Fruit fly (Drosophila melanogaster) whole organism, embryonic: Measurements from ENCODE around the gene CG18265.

Source experiments
- CG10209 ChIP-seq: fragments of 200-800 bp; sonication (Bioruptor generic); optimal IDR thresholded peaks from 3 replicates; lab custom pipeline; 2017; ENCODE audit warnings: missing biosample characterization, mild to moderate bottlenecking, missing genetic modification characterization, missing genetic modification reagents
- CG12219 ChIP-seq: fragments of 200-800 bp; sonication (Bioruptor generic); optimal IDR thresholded peaks from 3 replicates; lab custom pipeline; 2018; ENCODE audit warnings: missing biosample characterization, mild to moderate bottlenecking, missing genetic modification characterization
- CG15601 ChIP-seq: fragments of 200-800 bp; sonication (Bioruptor generic); optimal IDR thresholded peaks from 3 replicates; lab custom pipeline; 2019; ENCODE audit warnings: missing biosample characterization, mild to moderate bottlenecking, missing genetic modification characterization, moderate library complexity
- CG1602 ChIP-seq: fragments of 200-800 bp; sonication (Bioruptor generic); optimal IDR thresholded peaks from 3 replicates; lab custom pipeline; 2016; ENCODE audit warnings: missing biosample characterization, missing genetic modification characterization
- CG1647 ChIP-seq: fragments of 200-800 bp; sonication (Bioruptor generic); optimal IDR thresholded peaks from 3 replicates; lab custom pipeline; 2016; ENCODE audit warnings: missing biosample characterization, missing genetic modification characterization
- CG18476 ChIP-seq: fragments of 200-800 bp; sonication (Bioruptor generic); optimal IDR thresholded peaks from 2 replicates; lab custom pipeline; 2016; ENCODE audit warnings: missing biosample characterization, mild to moderate bottlenecking, missing genetic modification characterization
- CG2889 ChIP-seq: fragments of 200-800 bp; sonication (Bioruptor generic); IDR thresholded peaks from 3 replicates; pipeline ENCODE4 v1.3.6; 2022; ENCODE audit warnings: missing biosample characterization, missing genetic modification characterization
- CG32772 ChIP-seq: fragments of 200-800 bp; sonication (Bioruptor generic); IDR thresholded peaks from 2 replicates; pipeline ENCODE4 v1.3.6; 2022; ENCODE audit warnings: missing biosample characterization, missing genetic modification characterization
- CG3995 ChIP-seq: fragments of 200-800 bp; sonication (Bioruptor generic); optimal IDR thresholded peaks from 3 replicates; lab custom pipeline; 2016; ENCODE audit warnings: missing biosample characterization, missing genetic modification characterization
- CG4328 ChIP-seq: fragments of 200-800 bp; sonication (Bioruptor generic); optimal IDR thresholded peaks from 3 replicates; lab custom pipeline; 2017; ENCODE audit warnings: missing biosample characterization, missing genetic modification reagents, missing genetic modification characterization
- CG4617 ChIP-seq: fragments of 200-800 bp; sonication (Bioruptor generic); optimal IDR thresholded peaks from 3 replicates; lab custom pipeline; 2016; ENCODE audit warnings: missing biosample characterization, missing genetic modification characterization, borderline replicate concordance
- CG4707 ChIP-seq: fragments of 200-800 bp; sonication (Bioruptor generic); optimal IDR thresholded peaks from 2 replicates; lab custom pipeline; 2018; ENCODE audit warnings: missing biosample characterization, mild to moderate bottlenecking, missing genetic modification characterization, moderate library complexity
- CG5180 ChIP-seq: fragments of 200-800 bp; sonication (Bioruptor generic); optimal IDR thresholded peaks from 3 replicates; lab custom pipeline; 2017; ENCODE audit warnings: missing biosample characterization, missing genetic modification characterization, mild to moderate bottlenecking, moderate library complexity, missing genetic modification reagents
- CG6254 ChIP-seq: fragments of 200-800 bp; sonication (Bioruptor generic); optimal IDR thresholded peaks from 3 replicates; lab custom pipeline; 2017; ENCODE audit warnings: mild to moderate bottlenecking, missing biosample characterization, missing genetic modification reagents, missing genetic modification characterization
- CG6765 ChIP-seq: fragments of 200-800 bp; sonication (Bioruptor generic); optimal IDR thresholded peaks from 3 replicates; lab custom pipeline; 2017; ENCODE audit warnings: missing biosample characterization, mild to moderate bottlenecking, missing genetic modification characterization
- CG7745 ChIP-seq: fragments of 200-800 bp; sonication (Bioruptor generic); optimal IDR thresholded peaks from 2 replicates; lab custom pipeline; 2018; ENCODE audit warnings: missing biosample characterization, mild to moderate bottlenecking, missing genetic modification characterization, moderate library complexity
- CrebB ChIP-seq: fragments of 200-800 bp; sonication (Bioruptor generic); optimal IDR thresholded peaks from 3 replicates; lab custom pipeline; 2018; ENCODE audit warnings: missing biosample characterization, mild to moderate bottlenecking, missing genetic modification characterization
- D19B ChIP-seq: fragments of 200-800 bp; sonication (Bioruptor generic); optimal IDR thresholded peaks from 2 replicates; lab custom pipeline; 2017; ENCODE audit warnings: missing biosample characterization, mild to moderate bottlenecking, missing genetic modification characterization
- Dp ChIP-seq: fragments of 200-800 bp; sonication (Bioruptor generic); optimal IDR thresholded peaks from 2 replicates; lab custom pipeline; 2018; ENCODE audit warnings: missing biosample characterization, mild to moderate bottlenecking, missing genetic modification characterization, moderate library complexity
- Elba2 ChIP-seq: fragments of 200-800 bp; sonication (Bioruptor generic); optimal IDR thresholded peaks from 3 replicates; lab custom pipeline; 2016; ENCODE audit warnings: missing biosample characterization, missing genetic modification characterization
- HLH4C ChIP-seq: fragments of 200-800 bp; sonication (Bioruptor generic); IDR thresholded peaks from 3 replicates; pipeline ENCODE4 v1.3.6; 2022; ENCODE audit warnings: missing biosample characterization, missing genetic modification characterization; ENCODE audit not compliant: partially characterized antibody
- Mrtf ChIP-seq: fragments of 200-800 bp; sonication (Bioruptor generic); IDR thresholded peaks from 3 replicates; pipeline ENCODE4 v1.3.6; 2022; ENCODE audit warnings: missing biosample characterization, missing genetic modification characterization
- Myb ChIP-seq: fragments of 200-800 bp; sonication (Bioruptor generic); optimal IDR thresholded peaks from 2 replicates; lab custom pipeline; 2016; ENCODE audit warnings: missing biosample characterization, missing genetic modification characterization
- NK7.1 ChIP-seq: fragments of 200-800 bp; sonication (Bioruptor generic); optimal IDR thresholded peaks from 3 replicates; lab custom pipeline; 2016; ENCODE audit warnings: missing biosample characterization, missing genetic modification characterization
- Oli ChIP-seq: fragments of 200-800 bp; sonication (Bioruptor generic); optimal IDR thresholded peaks from 2 replicates; lab custom pipeline; 2018; ENCODE audit warnings: missing biosample characterization, mild to moderate bottlenecking, missing genetic modification characterization, moderate library complexity
- Side ChIP-seq: fragments of 200-800 bp; sonication (Bioruptor generic); optimal IDR thresholded peaks from 2 replicates; lab custom pipeline; 2016; ENCODE audit warnings: missing biosample characterization, missing genetic modification characterization
- TFAM ChIP-seq: fragments of 200-800 bp; sonication (Bioruptor generic); optimal IDR thresholded peaks from 2 replicates; lab custom pipeline; 2017; ENCODE audit warnings: missing biosample characterization, missing genetic modification characterization, inconsistent platforms
- Xrp1 ChIP-seq: fragments of 200-800 bp; sonication (Bioruptor generic); IDR thresholded peaks from 2 replicates; pipeline ENCODE4 v1.3.6; 2022; ENCODE audit warnings: missing biosample characterization, missing genetic modification characterization
- ato ChIP-seq: fragments of 200-800 bp; sonication (Bioruptor generic); IDR thresholded peaks from 2 replicates; pipeline ENCODE4 v1.3.6; 2022; ENCODE audit warnings: missing biosample characterization, missing genetic modification characterization; ENCODE audit not compliant: partially characterized antibody
- bbx ChIP-seq: fragments of 200-800 bp; sonication (Bioruptor generic); IDR thresholded peaks from 2 replicates; pipeline ENCODE4 v1.3.6; 2022; ENCODE audit warnings: missing biosample characterization, missing genetic modification characterization; ENCODE audit not compliant: partially characterized antibody
- bcd ChIP-seq: fragments of 200-800 bp; sonication (Bioruptor generic); optimal IDR thresholded peaks from 2 replicates; lab custom pipeline; 2017; ENCODE audit warnings: missing biosample characterization, mild to moderate bottlenecking, missing genetic modification characterization
- br ChIP-seq: fragments of >200 bp; optimal IDR thresholded peaks from 2 replicates; lab custom pipeline; 2017
- cad ChIP-seq: fragments of >200 bp; optimal IDR thresholded peaks from 2 replicates; lab custom pipeline; 2017; ENCODE audit warnings: missing biosample characterization, missing genetic modification characterization
- croc ChIP-seq: fragments of 200-800 bp; sonication (Bioruptor generic); conservative IDR thresholded peaks from 3 replicates; pipeline ENCODE4 v1.3.6; 2022; ENCODE audit warnings: missing biosample characterization, missing genetic modification characterization
- da ChIP-seq: fragments of 200-800 bp; sonication (Bioruptor generic); optimal IDR thresholded peaks from 2 replicates; lab custom pipeline; 2016; ENCODE audit warnings: missing biosample characterization, missing genetic modification characterization
- en ChIP-seq: fragments of 200-800 bp; sonication (Bioruptor generic); optimal IDR thresholded peaks from 2 replicates; lab custom pipeline; 2016; ENCODE audit warnings: missing biosample characterization, missing genetic modification characterization
- fd3F ChIP-seq: fragments of 200-800 bp; sonication (Bioruptor generic); optimal IDR thresholded peaks from 2 replicates; lab custom pipeline; 2018; ENCODE audit warnings: missing biosample characterization, mild to moderate bottlenecking, missing genetic modification characterization, moderate library complexity
- fd64A ChIP-seq: fragments of 200-800 bp; sonication (Bioruptor generic); optimal IDR thresholded peaks from 3 replicates; lab custom pipeline; 2018; ENCODE audit warnings: missing biosample characterization, mild to moderate bottlenecking, missing genetic modification characterization
- fu2 ChIP-seq: fragments of 200-800 bp; sonication (Bioruptor generic); optimal IDR thresholded peaks from 2 replicates; lab custom pipeline; 2016; ENCODE audit warnings: missing biosample characterization, missing genetic modification characterization
- gce ChIP-seq: fragments of 200-800 bp; sonication (Bioruptor generic); IDR thresholded peaks from 3 replicates; pipeline ENCODE4 v1.3.6; 2022; ENCODE audit warnings: missing biosample characterization, missing genetic modification characterization
- gem ChIP-seq: fragments of 200-800 bp; sonication (Bioruptor generic); optimal IDR thresholded peaks from 2 replicates; lab custom pipeline; 2019; ENCODE audit warnings: missing biosample characterization, mild to moderate bottlenecking, missing genetic modification characterization, moderate library complexity
- ken ChIP-seq: fragments of 200-800 bp; sonication (Bioruptor generic); IDR thresholded peaks from 3 replicates; pipeline ENCODE4 v1.3.6; 2022; ENCODE audit warnings: missing biosample characterization, missing genetic modification characterization
- klu ChIP-seq: fragments of 200-800 bp; sonication (Bioruptor generic); IDR thresholded peaks from 2 replicates; pipeline ENCODE4 v1.3.6; 2022; ENCODE audit warnings: missing biosample characterization, missing genetic modification characterization
- odd ChIP-seq: fragments of 200-800 bp; sonication (Bioruptor generic); optimal IDR thresholded peaks from 2 replicates; lab custom pipeline; 2017; ENCODE audit warnings: missing biosample characterization, mild to moderate bottlenecking, missing genetic modification characterization
- ranshi ChIP-seq: fragments of 200-800 bp; sonication (Bioruptor generic); IDR thresholded peaks from 2 replicates; pipeline ENCODE4 v1.3.6; 2022; ENCODE audit warnings: missing biosample characterization, missing genetic modification characterization
- sens ChIP-seq: fragments of 200-800 bp; sonication (Bioruptor generic); peaks from one replicate; lab custom pipeline; 2016; ENCODE audit warnings: missing biosample characterization, missing genetic modification characterization
- so ChIP-seq: fragments of 200-800 bp; sonication (Bioruptor generic); IDR thresholded peaks from 3 replicates; pipeline ENCODE4 v1.3.6; 2022; ENCODE audit warnings: missing biosample characterization, missing genetic modification characterization
- ssp ChIP-seq: fragments of 200-800 bp; sonication (Bioruptor generic); IDR thresholded peaks from 2 replicates; pipeline ENCODE4 v1.3.6; 2022; ENCODE audit warnings: missing biosample characterization, missing genetic modification characterization
- sug ChIP-seq: fragments of 200-800 bp; optimal IDR thresholded peaks from 2 replicates; lab custom pipeline; 2019; ENCODE audit warnings: missing biosample characterization, mild to moderate bottlenecking, missing genetic modification characterization, moderate library complexity
- vfl ChIP-seq: fragments of 200-800 bp; sonication (Bioruptor generic); optimal IDR thresholded peaks from 2 replicates; lab custom pipeline; 2016; ENCODE audit warnings: missing biosample characterization, missing genetic modification characterization
- zf30C ChIP-seq: fragments of 200-800 bp; sonication (Bioruptor generic); optimal IDR thresholded peaks from 3 replicates; lab custom pipeline; 2018; ENCODE audit warnings: missing biosample characterization, mild to moderate bottlenecking, missing genetic modification characterization

Gene CG18265

dm6 chr3L:17428779-17429178 lies 10.4 kb upstream of the CG18265 start, which contains the start of gene Gorab (continued):
- TF ChIP-seq so (GFP tag; lab: Robert Waterston, UW) (peak; percentile 85; the same call in 2 of the 3 replicates), CG4707 (peak; percentile 44), CG6765 (GFP tag; lab: Kevin White, UChicago) (no peak), Xrp1 (GFP tag; lab: Robert Waterston, UW) (peak; percentile 97), Elba2 (GFP tag; lab: Kevin White, UChicago) (peak; percentile 81), CG4328 (peak; percentile 46), sug (tag; lab: Kevin White, UChicago) (peak; percentile 74), CG10209 (GFP tag; lab: Kevin White, UChicago) (peak; percentile 86), ato (GFP tag; lab: Robert Waterston, UW) (no peak), sens (GFP tag; lab: Kevin White, UChicago) (peak; percentile 96), Dp (GFP tag; lab: Kevin White, UChicago) (peak; percentile 75), ken (GFP tag; lab: Robert Waterston, UW) (peak; percentile 87), ranshi (peak; percentile 92), Mrtf (GFP tag; lab: Robert Waterston, UW) (peak; percentile 93), fu2 (peak; percentile 83), CG18476 (peak; percentile 89), Side (no peak), fd3F (GFP tag; lab: Kevin White, UChicago) (peak; percentile 86), cad (no peak), CG12219 (GFP tag; lab: Kevin White, UChicago) (peak; percentile 26), klu (GFP tag; lab: Robert Waterston, UW) (peak; percentile 92), CG6254 (GFP tag; lab: Kevin White, UChicago) (peak; percentile 51), bcd (peak; percentile 92), br (no peak), ssp (peak; percentile 96), gce (GFP tag; lab: Robert Waterston, UW) (peak; percentile 82; the same call in 1 of the 3 replicates), gem (tag; lab: Kevin White, UChicago) (peak; percentile 90), CG1647 (peak; percentile 70), vfl (peak; percentile 25), NK7.1 (GFP tag; lab: Kevin White, UChicago) (peak; percentile 40), D19B (GFP tag; lab: Kevin White, UChicago) (peak; percentile 67), Myb (GFP tag; lab: Kevin White, UChicago) (peak; percentile 80), CG32772 (GFP tag; lab: Robert Waterston, UW) (peak; percentile 97), Oli (tag; lab: Kevin White, UChicago) (peak; percentile 80), CG5180 (GFP tag; lab: Kevin White, UChicago) (peak; percentile 37), CrebB (tag; lab: Kevin White, UChicago) (no peak), CG15601 (tag; lab: Kevin White, UChicago) (peak; percentile 86), odd (GFP tag; lab: Kevin White, UChicago) (peak; percentile 39), en (no peak), CG3995 (GFP tag; lab: Kevin White, UChicago) (peak; percentile 38), CG2889 (GFP tag; lab: Robert Waterston, UW) (peak; percentile 96), da (GFP tag; lab: Kevin White, UChicago) (peak; percentile 39), CG7745 (no peak), bbx (GFP tag; lab: Robert Waterston, UW) (peak; percentile 56; the same call in 1 of the 2 replicates), CG1602 (GFP tag; lab: Kevin White, UChicago) (peak; percentile 93), HLH4C (peak; percentile 44; the same call in 2 of the 3 replicates), croc (peak; percentile 86), CG4617 (GFP tag; lab: Kevin White, UChicago) (peak; percentile 84), TFAM (GFP tag; lab: Kevin White, UChicago) (no peak), zf30C (GFP tag; lab: Kevin White, UChicago) (no peak), fd64A (GFP tag; lab: Kevin White, UChicago) (no peak)
